Fruit fly (Drosophila melanogaster): Measurements from ENCODE around the gene CG12795.

CG12795 gene

DNA sequence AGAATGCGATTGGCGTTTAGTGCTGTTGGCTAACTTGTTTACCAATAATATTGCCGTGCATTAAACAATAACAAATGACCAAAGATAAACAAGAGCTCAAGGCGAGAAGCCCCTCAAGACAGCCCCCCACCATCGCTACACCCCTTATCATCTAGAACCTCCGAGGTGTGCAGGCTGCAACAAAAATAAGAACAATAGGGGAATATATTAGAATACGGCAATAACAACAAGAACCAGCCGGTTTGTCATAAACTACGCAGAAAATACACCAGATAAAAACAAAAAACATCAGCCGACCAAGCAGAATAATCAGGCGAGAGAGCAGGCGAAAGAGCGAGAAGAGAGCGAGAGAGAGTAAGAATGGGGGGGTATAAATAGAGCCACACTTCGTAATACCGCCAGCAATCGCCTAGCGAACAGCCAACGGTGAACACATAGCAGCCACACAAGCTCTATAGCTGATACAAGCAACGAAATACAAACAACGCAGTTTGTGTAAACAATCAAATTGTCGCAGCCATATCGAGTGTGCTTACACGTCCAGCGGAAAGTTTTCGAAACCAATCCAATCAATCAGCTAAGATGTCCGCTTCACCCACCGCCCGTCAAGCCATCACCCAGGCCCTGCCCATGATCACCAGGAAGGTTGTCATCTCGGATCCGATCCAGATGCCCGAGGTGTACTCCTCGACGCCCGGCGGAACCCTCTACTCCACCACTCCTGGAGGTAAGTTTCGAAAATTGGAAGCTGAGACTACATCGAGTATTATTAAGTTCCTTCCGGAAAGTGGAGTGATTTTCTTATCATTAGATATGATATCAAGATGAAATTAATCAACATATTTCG lies 26.0 kb downstream of the CG12795 start, which contains the start of gene Thor (continued):
- peak; percentile 70 for TF ChIP-seq CG1233 (GFP tag; optimal IDR thresholded peaks at IDR 0.05)
- TF ChIP-seq Rfx (GFP tag; IDR thresholded peaks at IDR 0.05): peak; percentile 74; the same call in 1 of the 2 replicates
- peak; percentile 57 for TF ChIP-seq D (optimal IDR thresholded peaks at IDR 0.05)
- peak; percentile 3 for TF ChIP-seq D (GFP tag; optimal IDR thresholded peaks at IDR 0.05)
- peak; percentile 71; the same call in 1 of the 2 replicates for TF ChIP-seq ranshi (GFP tag; IDR thresholded peaks at IDR 0.05)
- no peak for TF ChIP-seq ind (GFP tag; optimal IDR thresholded peaks at IDR 0.05)
- TF ChIP-seq CG6272 (GFP tag; IDR thresholded peaks at IDR 0.05): no peak; the same call in 1 of the 2 replicates
- TF ChIP-seq zen (tag; optimal IDR thresholded peaks at IDR 0.05): no peak
- TF ChIP-seq H15 (GFP tag; IDR thresholded peaks at IDR 0.05): peak; percentile 30; the same call in 1 of the 3 replicates
- TF ChIP-seq CG11247 (GFP tag; IDR thresholded peaks at IDR 0.05): peak; percentile 79
- peak; percentile 56 for TF ChIP-seq ac (GFP tag; optimal IDR thresholded peaks at IDR 0.05)
- TF ChIP-seq dmrt99B (tag; optimal IDR thresholded peaks at IDR 0.05): peak; percentile 42
- TF ChIP-seq MBD-R2 (GFP tag; IDR thresholded peaks at IDR 0.05): peak; percentile 21; the same call in 1 of the 2 replicates
- no peak for TF ChIP-seq fd96Cb (tag; optimal IDR thresholded peaks at IDR 0.05)
- TF ChIP-seq CG7745 (tag; optimal IDR thresholded peaks at IDR 0.05): no peak
- peak; percentile 59 for TF ChIP-seq CG7556 (GFP tag; optimal IDR thresholded peaks at IDR 0.05)
- no peak for TF ChIP-seq CG2129 (GFP tag; IDR thresholded peaks at IDR 0.05; ENCODE audit: partially characterized antibody)
- peak; percentile 89 for TF ChIP-seq gro (GFP tag; optimal IDR thresholded peaks at IDR 0.05)
- no peak for TF ChIP-seq phol (tag; optimal IDR thresholded peaks at IDR 0.05)
- peak; percentile 26; the same call in 1 of the 3 replicates for TF ChIP-seq knrl (GFP tag; IDR thresholded peaks at IDR 0.05; ENCODE audit: partially characterized antibody)
- TF ChIP-seq pho (GFP tag; optimal IDR thresholded peaks at IDR 0.05): peak; percentile 80
- TF ChIP-seq CG6813 (GFP tag; optimal IDR thresholded peaks at IDR 0.05): peak; percentile 76
- TF ChIP-seq CG2120 (GFP tag; optimal IDR thresholded peaks at IDR 0.05): peak; percentile 63
- peak; percentile 66 for TF ChIP-seq CG2875 (GFP tag; optimal IDR thresholded peaks at IDR 0.05)
- TF ChIP-seq nmo (GFP tag; optimal IDR thresholded peaks at IDR 0.05): peak; percentile 31
- TF ChIP-seq Rx (GFP tag; IDR thresholded peaks at IDR 0.05): 0 out of 2 replicates have a peak, but pooled peaks have one; percentile 30
- peak; percentile 41 for TF ChIP-seq MESR4 (GFP tag; optimal IDR thresholded peaks at IDR 0.05)
- no peak for TF ChIP-seq h (optimal IDR thresholded peaks at IDR 0.05)
- peak; percentile 53; the same call in 1 of the 2 replicates for TF ChIP-seq Nf-YA (GFP tag; IDR thresholded peaks at IDR 0.05)
- TF ChIP-seq CG42726 (GFP tag; IDR thresholded peaks at IDR 0.05; ENCODE audit: partially characterized antibody): peak; percentile 91
- TF ChIP-seq br (optimal IDR thresholded peaks at IDR 0.05): no peak
- peak; percentile 45 to 46 for TF ChIP-seq bsh (GFP tag; optimal IDR thresholded peaks at IDR 0.05)
- TF ChIP-seq otp (GFP tag; IDR thresholded peaks at IDR 0.05): peak; percentile 89
- no peak for TF ChIP-seq CG12942 (GFP tag; optimal IDR thresholded peaks at IDR 0.05)
- peak; percentile 61; the same call in 1 of the 2 replicates for TF ChIP-seq toy (GFP tag; IDR thresholded peaks at IDR 0.05)
- TF ChIP-seq salm (tag; optimal IDR thresholded peaks at IDR 0.05): peak; percentile 20
- TF ChIP-seq Tbp (GFP tag; optimal IDR thresholded peaks at IDR 0.05): no peak
- TF ChIP-seq Dref (GFP tag; IDR thresholded peaks at IDR 0.05): no peak
- TF ChIP-seq amos (GFP tag; IDR thresholded peaks at IDR 0.05; ENCODE audit: partially characterized antibody): peak; percentile 57; the same call in 1 of the 2 replicates
- TF ChIP-seq CG11504 (tag; optimal IDR thresholded peaks at IDR 0.05): peak; percentile 42
- TF ChIP-seq Sox100B (GFP tag; optimal IDR thresholded peaks at IDR 0.05): no peak
- peak; percentile 53 for TF ChIP-seq slp2 (GFP tag; optimal IDR thresholded peaks at IDR 0.05)
- TF ChIP-seq CG14667 (GFP tag; IDR thresholded peaks at IDR 0.05): peak; percentile 38; the same call in 1 of the 2 replicates
- no peak for TF ChIP-seq CG16815 (GFP tag; optimal IDR thresholded peaks at IDR 0.05)
- TF ChIP-seq CG10979 (tag; optimal IDR thresholded peaks at IDR 0.05): peak; percentile 50
- peak; percentile 56 for TF ChIP-seq dm (GFP tag; optimal IDR thresholded peaks at IDR 0.05)
- peak; percentile 44 for TF ChIP-seq Ada2b (GFP tag; IDR thresholded peaks at IDR 0.05)
- TF ChIP-seq ap (GFP tag; IDR thresholded peaks at IDR 0.05): peak; percentile 55
- peak; percentile 42 for TF ChIP-seq mam (GFP tag; optimal IDR thresholded peaks at IDR 0.05)
